In the genomic region with DNA sequence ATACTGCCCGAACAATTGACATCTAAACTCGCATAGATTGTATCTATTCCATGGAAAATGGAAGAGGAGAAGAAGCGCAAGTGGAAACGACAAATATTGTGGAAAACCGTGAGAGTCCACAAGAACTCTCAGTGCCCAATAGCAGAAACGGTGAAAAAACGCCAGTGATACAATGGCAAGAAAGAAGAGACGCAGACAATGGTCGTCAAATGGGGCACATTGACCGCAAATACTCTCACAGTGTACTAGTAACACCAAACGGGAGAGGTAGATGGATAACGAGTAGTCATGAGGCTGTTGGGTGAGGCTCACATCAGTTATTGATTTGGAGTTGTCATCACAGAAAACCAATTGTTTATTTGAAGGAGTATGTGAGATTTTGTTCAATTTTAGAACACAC, we compare ENCODE assay signal across 6 worm cellular contexts.
A peak's percentile ranks its signal among the peaks of the same experiment; 100 is the strongest.
TF ChIP-seq lines count a peak whose summit lies in the region.

A gene (minus strand): TSS at position 27 of the 400 bp plus-strand sequence.

TF ChIP-seq in whole organism, L1 larva, 84 proteins besides CTCF, POLR2A, EP300 and RAD21 (continued from another document and continues in another):
- TF ChIP-seq C16A3.4 (tag; optimal IDR thresholded peaks at IDR 0.05; lab: Kevin White, UChicago) (peak; percentile 73), ceh-8 (GFP tag; optimal IDR thresholded peaks at IDR 0.05; lab: Kevin White, UChicago) (no peak), pqm-1 (tag; optimal IDR thresholded peaks at IDR 0.05; lab: Kevin White, UChicago) (no peak), zip-4 (GFP tag; optimal IDR thresholded peaks at IDR 0.05; lab: Kevin White, UChicago) (no peak), hlh-17 (GFP tag; optimal IDR thresholded peaks at IDR 0.05; lab: Kevin White, UChicago; ENCODE audit: borderline replicate concordance) (no peak), dsc-1 (tag; optimal IDR thresholded peaks at IDR 0.05; lab: Kevin White, UChicago) (peak; percentile 42), hlh-4 (tag; optimal IDR thresholded peaks at IDR 0.05; lab: Kevin White, UChicago) (no peak), ceh-90 (tag; optimal IDR thresholded peaks at IDR 0.05; lab: Kevin White, UChicago) (no peak), mab-9 (GFP tag; IDR thresholded peaks at IDR 0.05; lab: Robert Waterston, UW) (no peak), egl-27 (tag; optimal IDR thresholded peaks at IDR 0.05; lab: Kevin White, UChicago) (no peak), elt-3 (tag; optimal IDR thresholded peaks at IDR 0.05; lab: Kevin White, UChicago) (no peak), sox-4 (tag; optimal IDR thresholded peaks at IDR 0.05; lab: Kevin White, UChicago) (no peak), blmp-1 (tag; optimal IDR thresholded peaks at IDR 0.05; lab: Kevin White, UChicago) (peak; percentile 47), tlp-1 (tag; optimal IDR thresholded peaks at IDR 0.05; lab: Kevin White, UChicago) (no peak), nhr-90 (tag; optimal IDR thresholded peaks at IDR 0.05; lab: Kevin White, UChicago; ENCODE audit: poor library complexity) (peak; percentile 28), nhr-19 (GFP tag; conservative IDR thresholded peaks at IDR 0.05; lab: Robert Waterston, UW) (peak; percentile 43; the same call in 1 of the 2 replicates), ceh-63 (GFP tag; optimal IDR thresholded peaks at IDR 0.05; lab: Kevin White, UChicago) (no peak), swsn-7 (tag; optimal IDR thresholded peaks at IDR 0.05; lab: Kevin White, UChicago) (peak; percentile 54), nhr-28 (tag; optimal IDR thresholded peaks at IDR 0.05; lab: Kevin White, UChicago) (no peak), mef-2 (tag; optimal IDR thresholded peaks at IDR 0.05; lab: Kevin White, UChicago) (peak; percentile 8), unc-62 (GFP tag; optimal IDR thresholded peaks at IDR 0.05; lab: Kevin White, UChicago) (no peak)

TF ChIP-seq in whole organism, L2 larva, 48 proteins besides CTCF, POLR2A, EP300 and RAD21 (continued from another document):
- TF ChIP-seq lsy-2 (tag; optimal IDR thresholded peaks at IDR 0.05; lab: Kevin White, UChicago) (peak in 1 of 2 experiments; percentile 63), F13H6.1 (tag; optimal IDR thresholded peaks at IDR 0.05; lab: Kevin White, UChicago) (peak; percentile 17), nhr-11 (tag; optimal IDR thresholded peaks at IDR 0.05; lab: Kevin White, UChicago) (no peak), C34F6.9 (tag; optimal IDR thresholded peaks at IDR 0.05; lab: Kevin White, UChicago) (peak; percentile 72)

TF ChIP-seq in whole organism, L3 larva, 47 proteins besides CTCF, POLR2A, EP300 and RAD21 (continued from another document):
- TF ChIP-seq pqm-1 (tag; optimal IDR thresholded peaks at IDR 0.05; lab: Kevin White, UChicago) (no peak), ztf-4 (tag; optimal IDR thresholded peaks at IDR 0.05; lab: Kevin White, UChicago) (no peak), lin-39 (tag; optimal IDR thresholded peaks at IDR 0.05; lab: Kevin White, UChicago) (peak; percentile 51), ama-1 (optimal IDR thresholded peaks at IDR 0.05; lab: Kevin White, UChicago) (no peak), jun-1 (tag; optimal IDR thresholded peaks at IDR 0.05; lab: Kevin White, UChicago) (no peak), mdl-1 (tag; optimal IDR thresholded peaks at IDR 0.05; lab: Kevin White, UChicago) (no peak), egl-27 (tag; optimal IDR thresholded peaks at IDR 0.05; lab: Kevin White, UChicago) (no peak), hmg-11 (tag; optimal IDR thresholded peaks at IDR 0.05; lab: Kevin White, UChicago) (peak; percentile 77), fkh-2 (tag; optimal IDR thresholded peaks at IDR 0.05; lab: Kevin White, UChicago) (no peak), ceh-82 (tag; optimal IDR thresholded peaks at IDR 0.05; lab: Kevin White, UChicago) (no peak), pha-4 (tag; optimal IDR thresholded peaks at IDR 0.05; lab: Kevin White, UChicago) (peak; percentile 91), ceh-16 (tag; optimal IDR thresholded peaks at IDR 0.05; lab: Kevin White, UChicago) (no peak), daf-12 (tag; optimal IDR thresholded peaks at IDR 0.05; lab: Kevin White, UChicago) (no peak), R02D3.7 (tag; optimal IDR thresholded peaks at IDR 0.05; lab: Kevin White, UChicago) (no peak), nhr-43 (tag; optimal IDR thresholded peaks at IDR 0.05; lab: Kevin White, UChicago; ENCODE audit: poor library complexity, severe bottlenecking) (peak; percentile 33), skn-1 (tag; optimal IDR thresholded peaks at IDR 0.05; lab: Kevin White, UChicago) (no peak), nhr-76 (tag; optimal IDR thresholded peaks at IDR 0.05; lab: Kevin White, UChicago) (no peak), sea-2 (GFP tag; optimal IDR thresholded peaks at IDR 0.05; lab: Kevin White, UChicago) (no peak), ceh-9 (tag; optimal IDR thresholded peaks at IDR 0.05; lab: Kevin White, UChicago) (no peak), eor-1 (tag; optimal IDR thresholded peaks at IDR 0.05; lab: Kevin White, UChicago) (no peak)

TF ChIP-seq in whole organism, L4 larva, 104 proteins besides CTCF, POLR2A, EP300 and RAD21 (continued from another document and continues in another):
- TF ChIP-seq daf-16 (GFP tag; optimal IDR thresholded peaks at IDR 0.05; lab: Kevin White, UChicago) (no peak), daf-16 (tag; optimal IDR thresholded peaks at IDR 0.05; lab: Kevin White, UChicago) (peak; percentile 23), spr-1 (tag; optimal IDR thresholded peaks at IDR 0.05; lab: Kevin White, UChicago) (no peak), hlh-11 (tag; optimal IDR thresholded peaks at IDR 0.05; lab: Kevin White, UChicago) (peak; percentile 44), lin-29 (GFP tag; IDR thresholded peaks at IDR 0.05; lab: Robert Waterston, UW) (no peak), lin-13 (GFP tag; optimal IDR thresholded peaks at IDR 0.05; lab: Kevin White, UChicago) (no peak), fkh-10 (GFP tag; optimal IDR thresholded peaks at IDR 0.05; lab: Kevin White, UChicago) (no peak), F10B5.3 (tag; optimal IDR thresholded peaks at IDR 0.05; lab: Kevin White, UChicago) (no peak), Y5F2A.4 (GFP tag; optimal IDR thresholded peaks at IDR 0.05; lab: Kevin White, UChicago) (no peak), hlh-30 (tag; optimal IDR thresholded peaks at IDR 0.05; lab: Kevin White, UChicago; ENCODE audit: insufficient read depth) (peak; percentile 82), zfp-3 (GFP tag; conservative IDR thresholded peaks at IDR 0.05; lab: Robert Waterston, UW) (no peak), arid-1 (GFP tag; conservative IDR thresholded peaks at IDR 0.05; lab: Robert Waterston, UW) (no peak), nhr-111 (GFP tag; optimal IDR thresholded peaks at IDR 0.05; lab: Kevin White, UChicago) (no peak), ZK546.5 (tag; optimal IDR thresholded peaks at IDR 0.05; lab: Kevin White, UChicago) (no peak), Y75B8A.6 (GFP tag; IDR thresholded peaks at IDR 0.05; lab: Robert Waterston, UW) (no peak), nhr-6 (tag; optimal IDR thresholded peaks at IDR 0.05; lab: Kevin White, UChicago) (peak; percentile 60), nhr-42 (GFP tag; IDR thresholded peaks at IDR 0.05; lab: Robert Waterston, UW) (no peak), unc-39 (tag; optimal IDR thresholded peaks at IDR 0.05; lab: Kevin White, UChicago) (no peak), sdz-12 (GFP tag; optimal IDR thresholded peaks at IDR 0.05; lab: Kevin White, UChicago) (no peak), lir-3 (tag; optimal IDR thresholded peaks at IDR 0.05; lab: Kevin White, UChicago) (no peak), lin-1 (GFP tag; IDR thresholded peaks at IDR 0.05; lab: Robert Waterston, UW) (no peak), mes-2 (tag; optimal IDR thresholded peaks at IDR 0.05; lab: Kevin White, UChicago; ENCODE audit: poor library complexity, severe bottlenecking) (peak; percentile 64), nhr-10 (tag; optimal IDR thresholded peaks at IDR 0.05; lab: Kevin White, UChicago) (no peak), T20F7.1 (GFP tag; optimal IDR thresholded peaks at IDR 0.05; lab: Kevin White, UChicago) (no peak), mep-1 (tag; optimal IDR thresholded peaks at IDR 0.05; lab: Kevin White, UChicago) (peak; percentile 60), saeg-2 (GFP tag; IDR thresholded peaks at IDR 0.05; lab: Robert Waterston, UW) (no peak), nhr-237 (tag; optimal IDR thresholded peaks at IDR 0.05; lab: Kevin White, UChicago) (no peak), egl-43 (GFP tag; IDR thresholded peaks at IDR 0.05; lab: Robert Waterston, UW) (peak; percentile 33; the same call in 1 of the 2 replicates), ctbp-1 (GFP tag; IDR thresholded peaks at IDR 0.05; lab: Robert Waterston, UW) (no peak), dve-1 (tag; optimal IDR thresholded peaks at IDR 0.05; lab: Kevin White, UChicago; ENCODE audit: insufficient read depth) (peak; percentile 58)

TF ChIP-seq in whole organism, late embryonic, 69 proteins besides CTCF, POLR2A, EP300 and RAD21 (continued from another document):
- TF ChIP-seq ref-2 (tag; optimal IDR thresholded peaks at IDR 0.05; lab: Kevin White, UChicago), result no peak
- no peak for TF ChIP-seq ceh-19 (GFP tag; optimal IDR thresholded peaks at IDR 0.05; lab: Kevin White, UChicago)
- TF ChIP-seq dve-1 (tag; optimal IDR thresholded peaks at IDR 0.05; lab: Kevin White, UChicago), result no peak
- no peak for TF ChIP-seq K09A11.1 (tag; optimal IDR thresholded peaks at IDR 0.05; lab: Kevin White, UChicago; ENCODE audit: insufficient read depth)
- TF ChIP-seq sox-4 (tag; optimal IDR thresholded peaks at IDR 0.05; lab: Kevin White, UChicago), result no peak
- TF ChIP-seq mec-3 (tag; optimal IDR thresholded peaks at IDR 0.05; lab: Kevin White, UChicago; ENCODE audit: borderline replicate concordance), result no peak
- TF ChIP-seq pha-4 (tag; optimal IDR thresholded peaks at IDR 0.05; lab: Kevin White, UChicago), result no peak
- no peak for TF ChIP-seq ceh-48 (tag; optimal IDR thresholded peaks at IDR 0.05; lab: Kevin White, UChicago)
- TF ChIP-seq sdc-2 (tag; optimal IDR thresholded peaks at IDR 0.05; lab: Kevin White, UChicago), result peak; percentile 10
- no peak for TF ChIP-seq hlh-15 (tag; optimal IDR thresholded peaks at IDR 0.05; lab: Kevin White, UChicago)
- TF ChIP-seq unc-42 (tag; optimal IDR thresholded peaks at IDR 0.05; lab: Kevin White, UChicago), result no peak
- TF ChIP-seq nhr-11 (tag; optimal IDR thresholded peaks at IDR 0.05; lab: Kevin White, UChicago), result no peak
- TF ChIP-seq hlh-8 (tag; optimal IDR thresholded peaks at IDR 0.05; lab: Kevin White, UChicago), result no peak

TF ChIP-seq in whole organism, young adult, 124 proteins besides CTCF, POLR2A, EP300 and RAD21 (continued from another document):
- TF ChIP-seq C17E4.6 (GFP tag; IDR thresholded peaks at IDR 0.05; lab: Robert Waterston, UW) (no peak), F10E7.11 (tag; optimal IDR thresholded peaks at IDR 0.05; lab: Kevin White, UChicago) (no peak), egl-18 (GFP tag; IDR thresholded peaks at IDR 0.05; lab: Robert Waterston, UW) (no peak), madf-10 (tag; optimal IDR thresholded peaks at IDR 0.05; lab: Kevin White, UChicago) (no peak), nhr-80 (tag; optimal IDR thresholded peaks at IDR 0.05; lab: Kevin White, UChicago) (peak; percentile 41), attf-6 (GFP tag; IDR thresholded peaks at IDR 0.05; lab: Robert Waterston, UW) (no peak), akir-1 (GFP tag; optimal IDR thresholded peaks at IDR 0.05; lab: Kevin White, UChicago) (no peak), B0336.3 (GFP tag; IDR thresholded peaks at IDR 0.05; lab: Robert Waterston, UW) (0 out of 2 replicates have a peak, but pooled peaks have one; percentile 28), lin-35 (GFP tag; optimal IDR thresholded peaks at IDR 0.05; lab: Kevin White, UChicago) (peak in 1 of 3 experiments; percentile 35), cebp-2 (GFP tag; IDR thresholded peaks at IDR 0.05; lab: Robert Waterston, UW) (no peak), ceh-91 (GFP tag; IDR thresholded peaks at IDR 0.05; lab: Robert Waterston, UW) (no peak), hlh-12 (tag; optimal IDR thresholded peaks at IDR 0.05; lab: Kevin White, UChicago) (no peak), ceh-27 (GFP tag; optimal IDR thresholded peaks at IDR 0.05; lab: Kevin White, UChicago) (peak; percentile 28), snpc-3.4 (tag; optimal IDR thresholded peaks at IDR 0.05; lab: Kevin White, UChicago) (no peak), snpc-1.1 (tag; optimal IDR thresholded peaks at IDR 0.05; lab: Kevin White, UChicago; ENCODE audit: insufficient read depth) (no peak), gei-17 (GFP tag; optimal IDR thresholded peaks at IDR 0.05; lab: Kevin White, UChicago) (no peak), rec-8 (tag; optimal IDR thresholded peaks at IDR 0.05; lab: Kevin White, UChicago) (no peak), hmg-1.2 (GFP tag; IDR thresholded peaks at IDR 0.05; lab: Robert Waterston, UW) (peak; percentile 71), ceh-40 (GFP tag; IDR thresholded peaks at IDR 0.05; lab: Robert Waterston, UW) (no peak), hlh-26 (GFP tag; conservative IDR thresholded peaks at IDR 0.05; lab: Robert Waterston, UW) (no peak), unc-62 (GFP tag; optimal IDR thresholded peaks at IDR 0.05; lab: Kevin White, UChicago) (no peak), dox-1 (GFP tag; IDR thresholded peaks at IDR 0.05; lab: Robert Waterston, UW) (peak; percentile 38; the same call in 1 of the 2 replicates), bed-1 (GFP tag; IDR thresholded peaks at IDR 0.05; lab: Robert Waterston, UW) (no peak), mcd-1 (GFP tag; IDR thresholded peaks at IDR 0.05; lab: Robert Waterston, UW) (no peak), tbp1 (GFP tag; optimal IDR thresholded peaks at IDR 0.05; lab: Kevin White, UChicago) (no peak), lin-26 (GFP tag; IDR thresholded peaks at IDR 0.05; lab: Robert Waterston, UW) (no peak), efl-1 (GFP tag; optimal IDR thresholded peaks at IDR 0.05; lab: Kevin White, UChicago) (no peak), ekl-4 (GFP tag; IDR thresholded peaks at IDR 0.05; lab: Robert Waterston, UW) (no peak), ccch-3 (GFP tag; optimal IDR thresholded peaks at IDR 0.05; lab: Kevin White, UChicago) (no peak), zfh-2 (GFP tag; conservative IDR thresholded peaks at IDR 0.05; lab: Robert Waterston, UW) (no peak), mel-28 (tag; optimal IDR thresholded peaks at IDR 0.05; lab: Kevin White, UChicago; ENCODE audit: borderline replicate concordance) (no peak), lin-54 (GFP tag; optimal IDR thresholded peaks at IDR 0.05; lab: Kevin White, UChicago) (no peak), C06A6.2 (GFP tag; conservative IDR thresholded peaks at IDR 0.05; lab: Robert Waterston, UW) (no peak), ceh-79 (tag; optimal IDR thresholded peaks at IDR 0.05; lab: Kevin White, UChicago) (no peak), lsy-27 (tag; optimal IDR thresholded peaks at IDR 0.05; lab: Kevin White, UChicago; ENCODE audit: borderline replicate concordance, insufficient read depth) (no peak), sptf-2 (GFP tag; optimal IDR thresholded peaks at IDR 0.05; lab: Kevin White, UChicago) (no peak), F57A8.1 (GFP tag; optimal IDR thresholded peaks at IDR 0.05; lab: Kevin White, UChicago) (no peak), ZK185.1 (tag; optimal IDR thresholded peaks at IDR 0.05; lab: Kevin White, UChicago; ENCODE audit: poor library complexity, severe bottlenecking) (peak; percentile 23)
TF ChIP-seq in whole organism, young adult: peak in this region for 8.
